Worm (Caenorhabditis elegans): ENCODE data around the gene asna-1.

Gene asna-1

DNA sequence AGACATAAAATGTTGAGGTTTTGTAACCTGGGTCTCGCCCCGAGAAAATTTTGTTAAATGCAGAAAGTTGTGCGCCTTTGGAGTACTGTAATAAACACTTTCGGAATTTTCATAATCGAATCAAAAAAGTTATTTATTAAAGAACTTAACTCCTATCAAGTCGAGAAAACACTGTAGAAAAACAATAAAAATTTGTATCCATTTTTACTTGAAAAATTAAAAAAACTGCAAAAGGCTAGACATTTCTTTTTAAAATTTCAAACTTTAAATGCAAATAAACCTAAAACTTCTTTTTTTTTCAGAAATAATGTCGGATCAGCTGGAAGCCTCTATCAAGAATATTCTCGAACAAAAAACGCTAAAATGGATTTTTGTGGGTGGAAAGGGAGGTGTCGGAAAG lies at the start of gene asna-1:
asna-1 (plus strand) TSS at position 301 of the 400 bp plus-strand sequence.
- no peak for TF ChIP-seq hmg-20 (GFP tag; IDR thresholded peaks at IDR 0.05)

DNA sequence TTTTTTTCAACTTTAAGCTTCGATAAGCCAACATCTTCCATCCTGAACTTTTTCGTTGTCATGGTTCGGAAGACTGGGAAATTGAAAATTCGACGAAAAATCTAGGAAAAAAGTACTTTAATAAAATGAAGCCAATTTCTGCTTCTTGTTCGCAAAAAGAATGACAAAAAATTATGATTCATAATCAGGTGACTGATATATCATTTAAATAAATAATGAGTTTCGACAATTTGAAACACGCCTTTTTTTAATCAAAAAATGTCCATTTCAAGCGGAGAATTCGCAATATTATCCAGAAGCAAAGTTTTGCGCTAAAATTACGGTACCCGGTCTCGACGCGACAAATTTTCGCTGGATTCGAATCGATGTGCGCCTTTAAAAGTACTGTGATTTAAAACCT lies 49.8 kb upstream of the asna-1 start, which contains the start of gene F44E2.6:
F44E2.6 (minus strand) TSS at position 101 of the 400 bp plus-strand sequence.
- TF ChIP-seq egl-18 (GFP tag; IDR thresholded peaks at IDR 0.05), result no peak
- TF ChIP-seq sptf-2 (GFP tag; optimal IDR thresholded peaks at IDR 0.05), result no peak
- TF ChIP-seq sdz-38 (tag; optimal IDR thresholded peaks at IDR 0.05), result no peak
- TF ChIP-seq ceh-100 (GFP tag; IDR thresholded peaks at IDR 0.05), result no peak
- TF ChIP-seq dox-1 (GFP tag; IDR thresholded peaks at IDR 0.05), result no peak
- TF ChIP-seq lin-40 (tag; optimal IDR thresholded peaks at IDR 0.05), result no peak
- TF ChIP-seq tbp1 (GFP tag; optimal IDR thresholded peaks at IDR 0.05), result no peak
- no peak for TF ChIP-seq madf-8 (GFP tag; conservative IDR thresholded peaks at IDR 0.05)
- no peak for TF ChIP-seq B0035.1 (tag; optimal IDR thresholded peaks at IDR 0.05)

DNA sequence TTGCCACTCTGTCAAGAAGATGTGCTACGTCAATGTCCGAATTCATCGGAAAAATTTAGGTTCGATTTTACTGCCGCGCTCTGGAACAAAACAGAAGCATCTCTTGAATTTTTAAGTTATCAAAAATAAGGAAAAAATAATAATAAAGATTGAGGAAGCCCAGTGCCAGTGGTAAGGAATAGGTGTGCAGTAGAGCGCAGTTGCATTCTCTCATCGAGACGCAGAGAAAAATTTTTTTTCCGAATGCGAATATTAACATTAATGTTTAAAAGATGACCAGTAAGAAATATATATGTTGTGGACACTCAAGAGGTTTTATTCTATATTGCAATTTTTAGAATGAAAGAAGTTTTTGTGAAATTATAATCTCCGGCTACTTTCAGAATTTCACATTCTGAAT lies 47.2 kb upstream of the asna-1 start:
- TF ChIP-seq ztf-18 (tag; optimal IDR thresholded peaks at IDR 0.05), result peak; percentile 38
- TF ChIP-seq hmg-1.2 (GFP tag; IDR thresholded peaks at IDR 0.05), result peak; percentile 30; the same call in 1 of the 2 replicates
- peak; percentile 30; the same call in 1 of the 2 replicates for TF ChIP-seq madf-6 (GFP tag; IDR thresholded peaks at IDR 0.05)
- no peak for TF ChIP-seq snpc-4 (GFP tag; optimal IDR thresholded peaks at IDR 0.05)
- TF ChIP-seq snpc-4 (tag; optimal IDR thresholded peaks at IDR 0.05), result peak in 1 of 4 experiments; percentile 27
- TF ChIP-seq unc-62 (GFP tag; optimal IDR thresholded peaks at IDR 0.05), result no peak
- TF ChIP-seq mcd-1 (GFP tag; IDR thresholded peaks at IDR 0.05), result peak; percentile 89
- no peak for TF ChIP-seq somi-1 (GFP tag; optimal IDR thresholded peaks at IDR 0.05)
- peak; percentile 37 for TF ChIP-seq attf-5 (GFP tag; optimal IDR thresholded peaks at IDR 0.05)

DNA sequence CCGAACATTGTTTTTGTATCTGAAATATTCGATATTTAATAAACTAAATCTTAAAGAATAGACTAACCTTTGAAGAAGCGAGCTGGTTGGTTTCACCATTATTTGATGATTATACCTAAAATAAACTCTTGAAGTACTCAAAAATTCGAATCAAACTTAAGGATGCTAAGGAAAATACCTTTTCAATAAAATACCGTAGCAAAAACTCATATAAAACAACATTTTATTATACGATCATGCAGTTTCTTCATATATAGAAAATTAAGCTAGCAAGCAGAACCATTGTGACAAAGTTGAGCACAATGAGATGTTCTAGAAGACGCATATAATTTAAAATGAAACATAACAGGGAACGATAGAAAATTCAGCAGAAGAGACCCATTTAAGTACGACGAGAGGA lies 46.5 kb upstream of the asna-1 start, which contains the start of gene F44E2.7:
F44E2.7 (minus strand) TSS at position 101 of the 400 bp plus-strand sequence.
- no peak for TF ChIP-seq lsy-27 (tag; optimal IDR thresholded peaks at IDR 0.05; ENCODE audit: borderline replicate concordance, insufficient read depth)
- TF ChIP-seq lir-1 (GFP tag; conservative IDR thresholded peaks at IDR 0.05), result no peak
- no peak for TF ChIP-seq ztf-22 (GFP tag; optimal IDR thresholded peaks at IDR 0.05)
- no peak for TF ChIP-seq F10E7.11 (tag; optimal IDR thresholded peaks at IDR 0.05)
- TF ChIP-seq F22D6.2 (tag; optimal IDR thresholded peaks at IDR 0.05), result no peak
- TF ChIP-seq hlh-26 (GFP tag; conservative IDR thresholded peaks at IDR 0.05), result no peak
- no peak for TF ChIP-seq madf-3 (GFP tag; IDR thresholded peaks at IDR 0.05)
- no peak for TF ChIP-seq mel-28 (tag; optimal IDR thresholded peaks at IDR 0.05; ENCODE audit: borderline replicate concordance)
- TF ChIP-seq ztf-3 (GFP tag; optimal IDR thresholded peaks at IDR 0.05), result no peak
- TF ChIP-seq lin-35 (GFP tag; optimal IDR thresholded peaks at IDR 0.05), result no peak
- TF ChIP-seq aptf-2 (GFP tag; conservative IDR thresholded peaks at IDR 0.05), result no peak
- TF ChIP-seq B0035.1 (tag; optimal IDR thresholded peaks at IDR 0.05), result no peak

DNA sequence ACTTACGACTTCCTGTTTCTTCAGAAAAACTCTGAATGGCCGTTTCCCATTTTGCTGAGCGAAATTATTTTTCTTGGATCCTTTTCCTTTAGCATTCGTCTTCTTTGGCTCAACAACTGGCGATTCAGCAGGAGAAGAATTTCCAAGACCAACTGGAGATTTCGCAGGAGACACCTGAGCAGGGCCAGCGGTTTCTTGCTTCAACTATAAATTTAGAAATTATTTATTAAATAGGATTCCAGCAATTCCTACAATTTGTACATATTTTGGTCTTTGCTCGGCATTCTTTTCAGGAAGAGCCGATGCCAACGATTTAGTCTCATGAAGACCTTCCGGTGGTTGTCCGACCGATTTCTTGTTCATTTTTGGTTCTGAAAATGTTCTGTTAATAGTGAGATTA lies 45.4 kb upstream of the asna-1 start, which contains the start of gene F44E2.8:
F44E2.8 (minus strand) TSS at position 371 of the 400 bp plus-strand sequence.
- TF ChIP-seq nfyb-1 (GFP tag; IDR thresholded peaks at IDR 0.05), result 0 out of 2 replicates have a peak, but pooled peaks have one; percentile 52
- no peak for TF ChIP-seq lir-1 (GFP tag; conservative IDR thresholded peaks at IDR 0.05)
- TF ChIP-seq F49E8.2 (tag; optimal IDR thresholded peaks at IDR 0.05; ENCODE audit: insufficient read depth), result no peak
- TF ChIP-seq lin-35 (GFP tag; optimal IDR thresholded peaks at IDR 0.05), result no peak
- no peak for TF ChIP-seq bed-2 (GFP tag; IDR thresholded peaks at IDR 0.05)
- TF ChIP-seq Y56A3A.18 (GFP tag; IDR thresholded peaks at IDR 0.05), result no peak
- TF ChIP-seq lin-40 (tag; optimal IDR thresholded peaks at IDR 0.05), result no peak
- TF ChIP-seq let-607 (tag; optimal IDR thresholded peaks at IDR 0.05), result no peak
- no peak for TF ChIP-seq F37B4.10 (GFP tag; IDR thresholded peaks at IDR 0.05)
- TF ChIP-seq madf-6 (GFP tag; IDR thresholded peaks at IDR 0.05), result peak; percentile 55
- TF ChIP-seq lag-1 (GFP tag; IDR thresholded peaks at IDR 0.05), result no peak
- TF ChIP-seq sptf-2 (GFP tag; optimal IDR thresholded peaks at IDR 0.05), result no peak
- no peak for TF ChIP-seq pha-4 (tag; optimal IDR thresholded peaks at IDR 0.05)
- TF ChIP-seq ceh-58 (GFP tag; IDR thresholded peaks at IDR 0.05), result no peak
- TF ChIP-seq T07F8.4 (tag; optimal IDR thresholded peaks at IDR 0.05), result no peak
- no peak for TF ChIP-seq mel-28 (tag; optimal IDR thresholded peaks at IDR 0.05; ENCODE audit: borderline replicate concordance)
- TF ChIP-seq athp-1 (tag; optimal IDR thresholded peaks at IDR 0.05), result peak; percentile 17
- no peak for TF ChIP-seq egrh-3 (GFP tag; IDR thresholded peaks at IDR 0.05)
- TF ChIP-seq hmg-20 (GFP tag; IDR thresholded peaks at IDR 0.05), result no peak
